Fruit fly (Drosophila melanogaster) S2 (cell line): ENCODE results near the gene spz3.

Experiments
- CG8478 ChIP-seq: fragments of >200 bp; optimal IDR thresholded peaks from 2 replicates; lab custom pipeline; 2018
- CTCF ChIP-seq, 2 experiments: fragments of >200 bp; optimal IDR thresholded peaks; 2 replicates each; lab custom pipeline; 2018

- no peak for TF ChIP-seq CG8478 (lab: Kevin White, UChicago)
- TF ChIP-seq CTCF (optimal IDR thresholded peaks at IDR 0.05; lab: Kevin White, UChicago) = no peak
Observed at dm6 chr2L:7878372-7878771, 980 bp downstream of the spz3 start.
